Worm (Caenorhabditis elegans) whole organism, L4 larva: Measurements from ENCODE around the gene F47H4.2.

Experiments used
- F49E8.2 ChIP-seq: sonication (generic microtip); optimal IDR thresholded peaks from 2 replicates; lab custom pipeline; 2016; ENCODE audit warnings: missing compliant biosample characterization, mild to moderate bottlenecking, missing genetic modification characterization, borderline replicate concordance
- R02D3.7 ChIP-seq: fragments of 150-350 bp; sonication (generic microtip); optimal IDR thresholded peaks from 3 replicates; lab custom pipeline; 2014; ENCODE audit warnings: missing biosample characterization, missing genetic modification characterization
- Y48G9A.11 ChIP-seq: fragments of 200-800 bp; sonication (Bioruptor generic); IDR thresholded peaks from 2 replicates; pipeline ENCODE4 v1.3.6; 2022; ENCODE audit warnings: missing genetic modification reagents, missing genetic modification characterization, missing compliant biosample characterization
- aly-2 ChIP-seq: sonication (generic microtip); optimal IDR thresholded peaks from 2 replicates; lab custom pipeline; 2018; ENCODE audit warnings: missing biosample characterization, missing genetic modification characterization
- ceh-62 ChIP-seq: sonication (generic microtip); optimal IDR thresholded peaks from 2 replicates; lab custom pipeline; 2017; ENCODE audit warnings: missing biosample characterization, missing genetic modification characterization
- daf-12 ChIP-seq: fragments of 150-350 bp; optimal IDR thresholded peaks from 2 replicates; lab custom pipeline; 2014; ENCODE audit warnings: missing biosample characterization, missing genetic modification reagents, missing genetic modification characterization
- daf-16 ChIP-seq, 3 experiments: sonication (generic microtip); optimal IDR thresholded peaks; 2 replicates each; lab custom pipeline; 2016 to 2017; ENCODE audit warnings: missing genetic modification characterization in 3 of 3, missing genetic modification reagents in 3 of 3, mild to moderate bottlenecking in 2 of 3, missing compliant biosample characterization in 2 of 3, missing biosample characterization in 1 of 3, moderate library complexity in 1 of 3
- daf-19 ChIP-seq: fragments of 200-800 bp; sonication (Bioruptor generic); conservative IDR thresholded peaks from 2 replicates; pipeline ENCODE4 v1.3.6; 2022; ENCODE audit warnings: missing genetic modification characterization, missing compliant biosample characterization
- daf-8 ChIP-seq: fragments of 200-800 bp; sonication (Bioruptor generic); IDR thresholded peaks from 2 replicates; pipeline ENCODE4 v1.3.6; 2022; ENCODE audit warnings: missing genetic modification characterization, missing compliant biosample characterization
- dmd-6 ChIP-seq: fragments of 200-800 bp; sonication (Bioruptor generic); IDR thresholded peaks from 2 replicates; pipeline ENCODE4 v1.3.6; 2022; ENCODE audit warnings: missing genetic modification reagents, missing genetic modification characterization, missing compliant biosample characterization
- dpl-1 ChIP-seq: fragments of 150-350 bp; optimal IDR thresholded peaks from 2 replicates; lab custom pipeline; 2014; ENCODE audit warnings: missing biosample characterization, missing genetic modification reagents, missing genetic modification characterization
- duxl-1 ChIP-seq: sonication (generic microtip); optimal IDR thresholded peaks from 2 replicates; lab custom pipeline; 2016; ENCODE audit warnings: mild to moderate bottlenecking, missing genetic modification characterization, moderate library complexity, missing compliant biosample characterization; ENCODE audit not compliant: poor library complexity
- dve-1 ChIP-seq: sonication (generic microtip); optimal IDR thresholded peaks from 2 replicates; lab custom pipeline; 2017; ENCODE audit warnings: antibody characterized with exemption, mild to moderate bottlenecking, missing genetic modification characterization, missing compliant biosample characterization; ENCODE audit not compliant: insufficient read depth
- egl-43 ChIP-seq: fragments of 200-800 bp; sonication (Bioruptor generic); IDR thresholded peaks from 2 replicates; pipeline ENCODE4 v1.3.6; 2022; ENCODE audit warnings: missing genetic modification reagents, missing genetic modification characterization, missing compliant biosample characterization
- fkh-10 ChIP-seq: fragments of 150-350 bp; optimal IDR thresholded peaks from 2 replicates; lab custom pipeline; 2014; ENCODE audit warnings: missing biosample characterization, missing genetic modification reagents, missing genetic modification characterization
- gei-8 ChIP-seq: fragments of 200-800 bp; sonication (Bioruptor generic); optimal IDR thresholded peaks from 2 replicates; lab custom pipeline; 2018; ENCODE audit warnings: mild to moderate bottlenecking, missing genetic modification characterization, missing compliant biosample characterization
- jun-1 ChIP-seq: fragments of 150-350 bp; optimal IDR thresholded peaks from 2 replicates; lab custom pipeline; 2014; ENCODE audit warnings: missing biosample characterization, missing genetic modification reagents, missing genetic modification characterization
- lim-7 ChIP-seq: fragments of 200-800 bp; sonication (Bioruptor generic); IDR thresholded peaks from 2 replicates; pipeline ENCODE4 v1.3.6; 2022; ENCODE audit warnings: missing genetic modification characterization, missing compliant biosample characterization
- lin-1 ChIP-seq: fragments of 200-800 bp; sonication (Bioruptor generic); IDR thresholded peaks from 2 replicates; pipeline ENCODE4 v1.3.6; 2022; ENCODE audit warnings: missing genetic modification reagents, missing genetic modification characterization, missing compliant biosample characterization
- lin-15B ChIP-seq: fragments of 150-350 bp; sonication (generic microtip); optimal IDR thresholded peaks from 3 replicates; lab custom pipeline; 2014; ENCODE audit warnings: missing biosample characterization, missing genetic modification characterization
- lin-29 ChIP-seq: fragments of 200-800 bp; sonication (Bioruptor generic); IDR thresholded peaks from 2 replicates; pipeline ENCODE4 v1.3.6; 2022; ENCODE audit warnings: missing genetic modification reagents, missing genetic modification characterization, missing compliant biosample characterization
- lir-3 ChIP-seq: sonication (generic microtip); optimal IDR thresholded peaks from 2 replicates; lab custom pipeline; 2016; ENCODE audit warnings: mild to moderate bottlenecking, missing genetic modification characterization, missing compliant biosample characterization
- madf-9 ChIP-seq: fragments of 200-800 bp; sonication (Bioruptor generic); conservative IDR thresholded peaks from 2 replicates; pipeline ENCODE4 v1.3.6; 2022; ENCODE audit warnings: missing genetic modification reagents, missing genetic modification characterization, missing compliant biosample characterization
- mes-2 ChIP-seq: sonication (generic microtip); optimal IDR thresholded peaks from 2 replicates; lab custom pipeline; 2016; ENCODE audit warnings: missing genotype, mild to moderate bottlenecking, missing genetic modification characterization, missing compliant biosample characterization; ENCODE audit not compliant: poor library complexity, severe bottlenecking
- mxl-2 ChIP-seq: fragments of 200-800 bp; sonication (Bioruptor generic); conservative IDR thresholded peaks from 2 replicates; pipeline ENCODE4 v1.3.6; 2022; ENCODE audit warnings: missing genetic modification reagents, missing genetic modification characterization, missing compliant biosample characterization
- nhr-10 ChIP-seq: fragments of 150-350 bp; optimal IDR thresholded peaks from 2 replicates; lab custom pipeline; 2014; ENCODE audit warnings: missing biosample characterization, missing genetic modification characterization
- nhr-11 ChIP-seq: fragments of 150-350 bp; optimal IDR thresholded peaks from 2 replicates; lab custom pipeline; 2014; ENCODE audit warnings: missing biosample characterization, missing genetic modification characterization
- nhr-237 ChIP-seq: sonication (generic microtip); optimal IDR thresholded peaks from 2 replicates; lab custom pipeline; 2017; ENCODE audit warnings: missing biosample characterization, missing genetic modification characterization
- nhr-28 ChIP-seq: fragments of 150-350 bp; optimal IDR thresholded peaks from 2 replicates; lab custom pipeline; 2014; ENCODE audit warnings: missing biosample characterization, missing genetic modification characterization
- nhr-41 ChIP-seq: fragments of 200-800 bp; sonication (Bioruptor generic); IDR thresholded peaks from 2 replicates; pipeline ENCODE4 v1.3.6; 2022; ENCODE audit warnings: missing genetic modification reagents, missing genetic modification characterization, missing compliant biosample characterization
- nhr-48 ChIP-seq: sonication (generic microtip); optimal IDR thresholded peaks from 2 replicates; lab custom pipeline; 2016; ENCODE audit warnings: mild to moderate bottlenecking, missing genetic modification characterization, missing compliant biosample characterization
- nhr-76 ChIP-seq: fragments of 150-350 bp; optimal IDR thresholded peaks from 2 replicates; lab custom pipeline; 2014; ENCODE audit warnings: missing biosample characterization, missing genetic modification characterization
- pha-4 ChIP-seq, 2 experiments: fragments of 150-350 bp in 1 of 2; fragments of 200-800 bp in 1 of 2; sonication (Bioruptor generic) in 1 of 2; IDR thresholded peaks in 1 of 2; optimal IDR thresholded peaks in 1 of 2; 2 replicates each; pipeline versions ENCODE4 v1.3.6 to Lab custom; 2014 to 2022; ENCODE audit warnings: missing genetic modification characterization in 2 of 2, missing genetic modification reagents in 2 of 2, missing biosample characterization in 1 of 2, missing compliant biosample characterization in 1 of 2
- pqm-1 ChIP-seq: sonication (generic microtip); optimal IDR thresholded peaks from 2 replicates; lab custom pipeline; 2017; ENCODE audit warnings: missing biosample characterization, missing genetic modification characterization
- saeg-2 ChIP-seq: fragments of 200-800 bp; sonication (Bioruptor generic); IDR thresholded peaks from 2 replicates; pipeline ENCODE4 v1.3.6; 2022; ENCODE audit warnings: missing genetic modification reagents, missing genetic modification characterization, missing compliant biosample characterization
- sdz-12 ChIP-seq: fragments of 200-800 bp; sonication (Bioruptor generic); optimal IDR thresholded peaks from 2 replicates; lab custom pipeline; 2018; ENCODE audit warnings: mild to moderate bottlenecking, missing genetic modification characterization, missing compliant biosample characterization
- zfp-2 ChIP-seq: sonication (generic microtip); optimal IDR thresholded peaks from 2 replicates; lab custom pipeline; 2016; ENCODE audit warnings: mild to moderate bottlenecking, missing genetic modification characterization, missing compliant biosample characterization
- zfp-3 ChIP-seq: fragments of 200-800 bp; sonication (Bioruptor generic); conservative IDR thresholded peaks from 2 replicates; pipeline ENCODE4 v1.3.6; 2022; ENCODE audit warnings: missing genetic modification reagents, missing genetic modification characterization, missing compliant biosample characterization

F47H4.2 gene

ce11 chrV:17331340-17331739 is 21.8 kb upstream of the F47H4.2 start, which contains the start of gene fbxa-185:
Gene fbxa-185 (plus strand): TSS chrV:17331640.
- TF ChIP-seq egl-43 = no peak
- no peak for TF ChIP-seq pqm-1
- no peak for TF ChIP-seq mes-2 (tag; lab: Kevin White, UChicago)
- TF ChIP-seq dpl-1 (GFP tag; lab: Kevin White, UChicago) = no peak
- no peak for TF ChIP-seq R02D3.7 (tag; lab: Kevin White, UChicago)
- no peak for TF ChIP-seq nhr-10 (tag; lab: Kevin White, UChicago)
- TF ChIP-seq zfp-2 = no peak
- no peak for TF ChIP-seq lim-7
- TF ChIP-seq lin-1 (GFP tag; lab: Robert Waterston, UW) = no peak
- no peak for TF ChIP-seq mxl-2
- TF ChIP-seq daf-8 = no peak
- no peak for TF ChIP-seq pha-4 (GFP tag; IDR thresholded peaks at IDR 0.05; lab: Robert Waterston, UW)
- TF ChIP-seq pha-4 (tag; optimal IDR thresholded peaks at IDR 0.05; lab: Kevin White, UChicago) = no peak
- no peak for TF ChIP-seq jun-1 (tag; lab: Kevin White, UChicago)
- no peak for TF ChIP-seq lin-29 (GFP tag; lab: Robert Waterston, UW)
- no peak for TF ChIP-seq dve-1 (tag; lab: Kevin White, UChicago)
- TF ChIP-seq gei-8 (GFP tag; lab: Kevin White, UChicago) = no peak

ce11 chrV:17339349-17339748 is 13.8 kb upstream of the F47H4.2 start:
- no peak for TF ChIP-seq daf-16 (GFP tag; optimal IDR thresholded peaks at IDR 0.05; lab: Kevin White, UChicago)
- no peak for TF ChIP-seq daf-16 (tag; optimal IDR thresholded peaks at IDR 0.05; lab: Kevin White, UChicago)
- no peak for TF ChIP-seq nhr-41 (GFP tag; lab: Robert Waterston, UW)
- no peak for TF ChIP-seq nhr-28 (tag; lab: Kevin White, UChicago)
- TF ChIP-seq sdz-12 (GFP tag; lab: Kevin White, UChicago) = no peak
- no peak for TF ChIP-seq ceh-62 (tag; lab: Kevin White, UChicago)
- no peak for TF ChIP-seq lin-15B (tag; lab: Kevin White, UChicago)
- no peak for TF ChIP-seq F49E8.2 (tag; lab: Kevin White, UChicago)

- TF ChIP-seq daf-19 (no peak), zfp-3 (no peak), duxl-1 (tag; lab: Kevin White, UChicago) (peak; percentile 56), nhr-48 (tag; lab: Kevin White, UChicago) (no peak), dmd-6 (GFP tag; lab: Robert Waterston, UW) (peak; percentile 10; the same call in 1 of the 2 replicates), pqm-1 (peak; percentile 56), nhr-28 (tag; lab: Kevin White, UChicago) (peak; percentile 40), dve-1 (tag; lab: Kevin White, UChicago) (peak; percentile 12), daf-16 (GFP tag; optimal IDR thresholded peaks at IDR 0.05; lab: Kevin White, UChicago) (no peak), daf-16 (tag; optimal IDR thresholded peaks at IDR 0.05; lab: Kevin White, UChicago) (peak; percentile 69)
- TF ChIP-seq, all 104 proteins: peak for 6
These were observed 8.2 kb upstream of the F47H4.2 start, which contains the start of the genes fbxa-188 and fbxa-189 for ce11 chrV:17344876-17345275. Gene fbxa-188 (minus strand): TSS chrV:17344926. Gene fbxa-189 (plus strand): TSS chrV:17345214.

- TF ChIP-seq pqm-1 (peak; percentile 45), duxl-1 (tag; lab: Kevin White, UChicago) (no peak), nhr-48 (tag; lab: Kevin White, UChicago) (no peak), saeg-2 (no peak), daf-16 (GFP tag; optimal IDR thresholded peaks at IDR 0.05; lab: Kevin White, UChicago) (no peak), daf-16 (tag; optimal IDR thresholded peaks at IDR 0.05; lab: Kevin White, UChicago) (peak; percentile 74)
These were observed 5.5 kb upstream of the F47H4.2 start, which contains the start of gene skr-5 for ce11 chrV:17347602-17348001. Gene skr-5 (plus strand): TSS chrV:17347902.

- TF ChIP-seq R02D3.7 (tag; lab: Kevin White, UChicago) (no peak), fkh-10 (GFP tag; lab: Kevin White, UChicago) (no peak), Y48G9A.11 (GFP tag; lab: Robert Waterston, UW) (no peak), lir-3 (no peak), madf-9 (GFP tag; lab: Robert Waterston, UW) (no peak), saeg-2 (no peak), dve-1 (tag; lab: Kevin White, UChicago) (no peak), daf-12 (tag; lab: Kevin White, UChicago) (no peak), nhr-237 (tag; lab: Kevin White, UChicago) (no peak), nhr-76 (tag; lab: Kevin White, UChicago) (no peak), nhr-11 (tag; lab: Kevin White, UChicago) (no peak), sdz-12 (GFP tag; lab: Kevin White, UChicago) (no peak), aly-2 (tag; lab: Kevin White, UChicago) (no peak)
These were observed 3.0 kb upstream of the F47H4.2 start, which contains the start of gene lsy-27 for ce11 chrV:17350093-17350492. Gene lsy-27 (minus strand): TSS chrV:17350193.
